Worm (Caenorhabditis elegans): ENCODE measurements around the gene rpt-4.

DNA sequence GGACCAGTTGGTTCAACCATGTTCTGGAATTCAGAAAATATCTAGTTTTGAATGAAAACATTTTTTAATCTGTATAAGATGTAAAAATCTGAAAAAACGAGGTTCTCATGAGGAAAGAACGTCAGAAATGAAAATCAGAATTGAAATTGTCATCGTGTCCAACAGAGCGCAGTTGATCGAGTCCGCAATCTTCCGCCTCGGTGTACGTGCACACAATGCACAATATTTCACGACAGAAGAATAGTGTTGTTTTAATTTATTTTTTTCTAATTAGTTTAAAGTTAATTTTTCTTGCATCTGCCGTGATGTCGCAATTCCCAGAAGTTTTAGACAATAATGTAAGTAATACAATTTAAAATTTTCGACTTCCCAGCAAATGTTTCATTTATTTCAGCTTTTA is 2.4 kb downstream of the rpt-4 start, which contains the start of gene nfyc-1:
- no peak for TF ChIP-seq him-1 (tag; optimal IDR thresholded peaks at IDR 0.05)
- peak; percentile 79 for TF ChIP-seq W03F9.2 (tag; optimal IDR thresholded peaks at IDR 0.05)
- TF ChIP-seq dao-5 (tag; optimal IDR thresholded peaks at IDR 0.05), result no peak
